Fruit fly (Drosophila melanogaster): ENCODE measurements around the gene eas.

- TF ChIP-seq CTCF (optimal IDR thresholded peaks at IDR 0.05) = no peak
- TF ChIP-seq CG8478 (optimal IDR thresholded peaks at IDR 0.05) = no peak
Observed at dm6 chrX:16318858-16319557, 40.9 kb downstream of the eas start.
